Worm (Caenorhabditis elegans) whole organism, L1 larva: ENCODE results near the gene wht-7.
A peak's percentile ranks its signal among the peaks of the same experiment; 100 is the strongest.

Source experiments
- Y116A8C.19 ChIP-seq: sonication (generic microtip); optimal IDR thresholded peaks from 2 replicates; lab custom pipeline; 2016; ENCODE audit warnings: missing compliant biosample characterization, missing genetic modification characterization, borderline replicate concordance
- aha-1 ChIP-seq: fragments of 150-350 bp; optimal IDR thresholded peaks from 2 replicates; lab custom pipeline; 2014; ENCODE audit warnings: missing biosample characterization, missing genetic modification characterization
- blmp-1 ChIP-seq: fragments of 150-350 bp; optimal IDR thresholded peaks from 2 replicates; lab custom pipeline; 2014; ENCODE audit warnings: missing biosample characterization, missing genetic modification characterization
- ceh-8 ChIP-seq: fragments of 200-800 bp; sonication (Bioruptor generic); optimal IDR thresholded peaks from 2 replicates; lab custom pipeline; 2018; ENCODE audit warnings: mild to moderate bottlenecking, missing genetic modification characterization, moderate library complexity, missing compliant biosample characterization
- ceh-82 ChIP-seq, 3 experiments: fragments of 150-350 bp in 1 of 3; sonication (generic microtip) in 2 of 3; optimal IDR thresholded peaks; 2 replicates each; lab custom pipeline; 2014 to 2017; ENCODE audit warnings: missing biosample characterization in 3 of 3, missing genetic modification characterization in 3 of 3
- efl-1 ChIP-seq, 4 experiments: fragments of 150-350 bp; optimal IDR thresholded peaks in 3 of 4; peaks in 1 of 4; 1 replicate in 1 of 4; 2 replicates in 3 of 4; lab custom pipeline; 2014; ENCODE audit warnings: missing biosample characterization in 2 of 4, missing genetic modification characterization in 2 of 4, missing genetic modification reagents in 2 of 4
- efl-3 ChIP-seq: fragments of 200-800 bp; sonication (Bioruptor generic); optimal IDR thresholded peaks from 2 replicates; lab custom pipeline; 2018; ENCODE audit warnings: mild to moderate bottlenecking, missing genetic modification characterization, missing compliant biosample characterization
- elt-3 ChIP-seq, 6 experiments: fragments of 150-350 bp in 1 of 6; sonication (generic microtip); optimal IDR thresholded peaks; 2 replicates each; lab custom pipeline; 2017 to 2018; ENCODE audit warnings: missing biosample characterization in 6 of 6, missing genetic modification characterization in 6 of 6, inconsistent platforms in 1 of 6
- fkh-4 ChIP-seq: sonication (generic microtip); optimal IDR thresholded peaks from 2 replicates; lab custom pipeline; 2016; ENCODE audit warnings: missing compliant biosample characterization, missing genetic modification characterization, borderline replicate concordance
- fos-1 ChIP-seq: fragments of 150-350 bp; optimal IDR thresholded peaks from 2 replicates; lab custom pipeline; 2014; ENCODE audit warnings: missing biosample characterization, missing genetic modification characterization
- hlh-17 ChIP-seq: fragments of 200-800 bp; sonication (Bioruptor generic); optimal IDR thresholded peaks from 2 replicates; lab custom pipeline; 2018; ENCODE audit warnings: missing genetic modification characterization, mild to moderate bottlenecking, missing compliant biosample characterization, moderate library complexity, borderline replicate concordance
- hpl-2 ChIP-seq: fragments of 150-350 bp; optimal IDR thresholded peaks from 2 replicates; lab custom pipeline; 2014; ENCODE audit warnings: missing biosample characterization, missing genetic modification reagents, missing genetic modification characterization
- irx-1 ChIP-seq: sonication (generic microtip); optimal IDR thresholded peaks from 2 replicates; lab custom pipeline; 2016; ENCODE audit warnings: missing genetic modification characterization, missing compliant biosample characterization
- jun-1 ChIP-seq: fragments of 150-350 bp; optimal IDR thresholded peaks from 2 replicates; lab custom pipeline; 2014; ENCODE audit warnings: missing biosample characterization, missing genetic modification reagents, missing genetic modification characterization
- lin-14 ChIP-seq: fragments of 200-800 bp; sonication (Bioruptor generic); optimal IDR thresholded peaks from 2 replicates; lab custom pipeline; 2018; ENCODE audit warnings: mild to moderate bottlenecking, missing genetic modification characterization, moderate library complexity, missing compliant biosample characterization
- lin-15B ChIP-seq: fragments of 150-350 bp; sonication (generic microtip); optimal IDR thresholded peaks from 3 replicates; lab custom pipeline; 2014; ENCODE audit warnings: missing biosample characterization, missing genetic modification characterization
- lin-35 ChIP-seq, 2 experiments: fragments of 150-350 bp; optimal IDR thresholded peaks; 2 replicates each; lab custom pipeline; 2014; ENCODE audit warnings: missing biosample characterization in 2 of 2, missing genetic modification characterization in 2 of 2, missing genetic modification reagents in 2 of 2
- mab-9 ChIP-seq: fragments of 200-800 bp; sonication (Bioruptor generic); IDR thresholded peaks from 2 replicates; pipeline ENCODE4 v1.3.6; 2022; ENCODE audit warnings: missing genetic modification reagents, missing genetic modification characterization, missing compliant biosample characterization
- mdl-1 ChIP-seq, 2 experiments: fragments of 150-350 bp; optimal IDR thresholded peaks; 2 replicates each; lab custom pipeline; 2014 to 2017; ENCODE audit warnings: missing biosample characterization in 2 of 2, missing genetic modification characterization in 2 of 2, inconsistent platforms in 1 of 2
- mef-2 ChIP-seq: fragments of 150-350 bp; optimal IDR thresholded peaks from 2 replicates; lab custom pipeline; 2014; ENCODE audit warnings: missing biosample characterization, missing genetic modification characterization
- nhr-19 ChIP-seq: fragments of 200-800 bp; sonication (Bioruptor generic); conservative IDR thresholded peaks from 2 replicates; pipeline ENCODE4 v1.3.6; 2022; ENCODE audit warnings: missing genetic modification characterization, missing compliant biosample characterization
- nhr-20 ChIP-seq: sonication (generic microtip); optimal IDR thresholded peaks from 2 replicates; lab custom pipeline; 2016; ENCODE audit warnings: mild to moderate bottlenecking, missing genetic modification characterization, missing compliant biosample characterization
- nhr-237 ChIP-seq: fragments of 150-350 bp; optimal IDR thresholded peaks from 2 replicates; lab custom pipeline; 2014; ENCODE audit warnings: missing biosample characterization, missing genetic modification characterization
- nhr-71 ChIP-seq: sonication (generic microtip); optimal IDR thresholded peaks from 2 replicates; lab custom pipeline; 2016; ENCODE audit warnings: mild to moderate bottlenecking, missing genetic modification characterization, moderate library complexity, missing compliant biosample characterization
- pag-3 ChIP-seq: sonication (generic microtip); optimal IDR thresholded peaks from 2 replicates; lab custom pipeline; 2017; ENCODE audit warnings: missing genetic modification characterization, mild to moderate bottlenecking, missing compliant biosample characterization, antibody characterized with exemption, borderline replicate concordance; ENCODE audit not compliant: insufficient read depth
- skn-1 ChIP-seq: fragments of 150-350 bp; optimal IDR thresholded peaks from 2 replicates; lab custom pipeline; 2014; ENCODE audit warnings: missing biosample characterization, missing genetic modification characterization
- snu-23 ChIP-seq: sonication (generic microtip); optimal IDR thresholded peaks from 2 replicates; lab custom pipeline; 2016; ENCODE audit warnings: missing genetic modification characterization, missing compliant biosample characterization
- tbx-2 ChIP-seq: sonication (generic microtip); optimal IDR thresholded peaks from 2 replicates; lab custom pipeline; 2016; ENCODE audit warnings: missing genetic modification characterization, missing compliant biosample characterization
- unc-30 ChIP-seq: sonication (generic microtip); optimal IDR thresholded peaks from 2 replicates; lab custom pipeline; 2017; ENCODE audit warnings: missing biosample characterization, missing genetic modification characterization
- unc-98 ChIP-seq: fragments of 200-800 bp; sonication (Bioruptor generic); IDR thresholded peaks from 2 replicates; pipeline ENCODE4 v1.3.6; 2022; ENCODE audit warnings: missing genetic modification characterization, missing compliant biosample characterization
- xbp-1 ChIP-seq: sonication (generic microtip); optimal IDR thresholded peaks from 2 replicates; lab custom pipeline; 2016; ENCODE audit warnings: missing genetic modification characterization, missing compliant biosample characterization
- zag-1 ChIP-seq: fragments of 150-350 bp; optimal IDR thresholded peaks from 2 replicates; lab custom pipeline; 2014; ENCODE audit warnings: missing biosample characterization, missing genetic modification characterization
- zip-4 ChIP-seq: fragments of 200-800 bp; sonication (Bioruptor generic); optimal IDR thresholded peaks from 2 replicates; lab custom pipeline; 2018; ENCODE audit warnings: mild to moderate bottlenecking, missing genetic modification characterization, moderate library complexity, missing compliant biosample characterization
- ztf-11 ChIP-seq, 2 experiments: sonication (generic microtip); optimal IDR thresholded peaks; 2 replicates each; lab custom pipeline; 2016 to 2017; ENCODE audit warnings: missing genetic modification characterization in 2 of 2, missing biosample characterization in 1 of 2, missing compliant biosample characterization in 1 of 2

Gene wht-7

ce11 chrIII:6154586-6154985 is 5.2 kb upstream of the wht-7 start:
- TF ChIP-seq fos-1 (tag; lab: Kevin White, UChicago) (no peak), efl-1 (optimal IDR thresholded peaks at IDR 0.05; lab: Kevin White, UChicago) (no peak), efl-1 (GFP tag; optimal IDR thresholded peaks at IDR 0.05 in 1 of 2; lab: Kevin White, UChicago) (peak in 1 of 2 experiments; percentile 4)

ce11 chrIII:6148684-6149083 is 713 bp downstream of the wht-7 start:
- no peak for TF ChIP-seq mef-2 (tag; lab: Kevin White, UChicago)
- TF ChIP-seq ceh-82 (tag; optimal IDR thresholded peaks at IDR 0.05; lab: Kevin White, UChicago): no peak
- no peak for TF ChIP-seq tbx-2 (tag; lab: Kevin White, UChicago)
- TF ChIP-seq lin-14 (GFP tag; lab: Kevin White, UChicago): peak; percentile 6

- TF ChIP-seq snu-23 (GFP tag; lab: Kevin White, UChicago) (peak; percentile 14), hpl-2 (GFP tag; lab: Kevin White, UChicago) (no peak), efl-1 (optimal IDR thresholded peaks at IDR 0.05; lab: Kevin White, UChicago) (no peak), efl-1 (GFP tag; optimal IDR thresholded peaks at IDR 0.05 in 1 of 2; lab: Kevin White, UChicago) (no peak)
Measured at ce11 chrIII:6147903-6148302, 1.5 kb downstream of the wht-7 start, which contains the start of gene Y42G9A.2. Gene Y42G9A.2, plus strand, starts transcription at chrIII:6148186.

- TF ChIP-seq efl-1 (optimal IDR thresholded peaks at IDR 0.05; lab: Kevin White, UChicago) (no peak), efl-1 (GFP tag; optimal IDR thresholded peaks at IDR 0.05 in 1 of 2; lab: Kevin White, UChicago) (peak in 1 of 2 experiments; percentile 67), hlh-17 (GFP tag; lab: Kevin White, UChicago) (no peak)
- TF ChIP-seq, all 84 proteins: peak for 1
Measured at ce11 chrIII:6146797-6147196, 2.6 kb downstream of the wht-7 start.

ce11 chrIII:6145896-6146295 is 3.5 kb downstream of the wht-7 start, which contains the start of gene Y42G9A.3:
Gene Y42G9A.3, plus strand, starts transcription at chrIII:6146258.
- TF ChIP-seq nhr-20 (tag; lab: Kevin White, UChicago): peak; percentile 7
- no peak for TF ChIP-seq lin-15B
- TF ChIP-seq fkh-4 (tag; lab: Kevin White, UChicago): no peak
- TF ChIP-seq zag-1 (tag; lab: Kevin White, UChicago): no peak
- TF ChIP-seq xbp-1: no peak
- no peak for TF ChIP-seq unc-30 (tag; lab: Kevin White, UChicago)
- TF ChIP-seq Y116A8C.19: no peak
- TF ChIP-seq jun-1: no peak
- TF ChIP-seq lin-14 (GFP tag; lab: Kevin White, UChicago): peak; percentile 21
- no peak for TF ChIP-seq mdl-1 (tag; optimal IDR thresholded peaks at IDR 0.05; lab: Kevin White, UChicago)
- TF ChIP-seq nhr-237 (tag; lab: Kevin White, UChicago): no peak
- no peak for TF ChIP-seq unc-98 (GFP tag; lab: Robert Waterston, UW)
- no peak for TF ChIP-seq efl-3 (GFP tag; lab: Kevin White, UChicago)
- TF ChIP-seq nhr-71 (tag; lab: Kevin White, UChicago): no peak
- no peak for TF ChIP-seq ceh-8
- no peak for TF ChIP-seq pag-3 (tag; lab: Kevin White, UChicago)
- TF ChIP-seq ceh-82 (tag; optimal IDR thresholded peaks at IDR 0.05; lab: Kevin White, UChicago): no peak
- TF ChIP-seq irx-1 (tag; lab: Kevin White, UChicago): no peak
- no peak; the same call in 1 of the 2 replicates for TF ChIP-seq nhr-19 (GFP tag; lab: Robert Waterston, UW)
- TF ChIP-seq skn-1 (tag; lab: Kevin White, UChicago): peak; percentile 82
- no peak for TF ChIP-seq aha-1
- TF ChIP-seq ztf-11 (tag; optimal IDR thresholded peaks at IDR 0.05; lab: Kevin White, UChicago): no peak
- no peak for TF ChIP-seq zip-4 (GFP tag; lab: Kevin White, UChicago)
- no peak for TF ChIP-seq efl-1 (optimal IDR thresholded peaks at IDR 0.05; lab: Kevin White, UChicago)
- TF ChIP-seq efl-1 (GFP tag; optimal IDR thresholded peaks at IDR 0.05 in 1 of 2; lab: Kevin White, UChicago): peak in 1 of 2 experiments; percentile 51
- peak in 1 of 6 experiments; percentile 55 for TF ChIP-seq elt-3 (tag; optimal IDR thresholded peaks at IDR 0.05; lab: Kevin White, UChicago)
- no peak for TF ChIP-seq blmp-1
- no peak for TF ChIP-seq mab-9 (GFP tag; lab: Robert Waterston, UW)
- TF ChIP-seq tbx-2 (tag; lab: Kevin White, UChicago): no peak
- TF ChIP-seq lin-35 (GFP tag; optimal IDR thresholded peaks at IDR 0.05; lab: Kevin White, UChicago): peak in 1 of 2 experiments; percentile 47
- TF ChIP-seq, all 84 proteins: peak for 6
